Fruit fly (Drosophila melanogaster) whole organism: Measurements from ENCODE around the gene Or85e.

Experiments
- CG8478 ChIP-seq: fragments of >200 bp; optimal IDR thresholded peaks from 2 replicates; lab custom pipeline; 2018; ENCODE audit warnings: inconsistent platforms
- Dll ChIP-seq: fragments of >200 bp; optimal IDR thresholded peaks from 2 replicates; lab custom pipeline; 2017
- EcR ChIP-seq, 2 experiments: fragments of >200 bp; optimal IDR thresholded peaks; 2 replicates each; lab custom pipeline; 2017; ENCODE audit warnings: missing biosample characterization in 2 of 2, missing genetic modification characterization in 2 of 2, missing genetic modification reagents in 2 of 2
- pan ChIP-seq: fragments of >200 bp; optimal IDR thresholded peaks from 2 replicates; lab custom pipeline; 2017
- psq ChIP-seq: fragments of >200 bp; optimal IDR thresholded peaks from 2 replicates; lab custom pipeline; 2017
- usp ChIP-seq: fragments of >200 bp; optimal IDR thresholded peaks from 2 replicates; lab custom pipeline; 2017; ENCODE audit warnings: missing biosample characterization, missing genetic modification characterization, mixed read lengths

Or85e gene

dm6 chr3R:8635778-8636177 lies at the start of gene Or85e:
Gene Or85e (minus strand): TSS chr3R:8635878.
- TF ChIP-seq psq (lab: Kevin White, UChicago) = no peak
- no peak for TF ChIP-seq Dll
- no peak for TF ChIP-seq usp (GFP tag; lab: Kevin White, UChicago)
- no peak for TF ChIP-seq pan (lab: Kevin White, UChicago)
- no peak for TF ChIP-seq CG8478 (lab: Kevin White, UChicago)
- no peak for TF ChIP-seq EcR (GFP tag; optimal IDR thresholded peaks at IDR 0.05; lab: Kevin White, UChicago)

DNA sequence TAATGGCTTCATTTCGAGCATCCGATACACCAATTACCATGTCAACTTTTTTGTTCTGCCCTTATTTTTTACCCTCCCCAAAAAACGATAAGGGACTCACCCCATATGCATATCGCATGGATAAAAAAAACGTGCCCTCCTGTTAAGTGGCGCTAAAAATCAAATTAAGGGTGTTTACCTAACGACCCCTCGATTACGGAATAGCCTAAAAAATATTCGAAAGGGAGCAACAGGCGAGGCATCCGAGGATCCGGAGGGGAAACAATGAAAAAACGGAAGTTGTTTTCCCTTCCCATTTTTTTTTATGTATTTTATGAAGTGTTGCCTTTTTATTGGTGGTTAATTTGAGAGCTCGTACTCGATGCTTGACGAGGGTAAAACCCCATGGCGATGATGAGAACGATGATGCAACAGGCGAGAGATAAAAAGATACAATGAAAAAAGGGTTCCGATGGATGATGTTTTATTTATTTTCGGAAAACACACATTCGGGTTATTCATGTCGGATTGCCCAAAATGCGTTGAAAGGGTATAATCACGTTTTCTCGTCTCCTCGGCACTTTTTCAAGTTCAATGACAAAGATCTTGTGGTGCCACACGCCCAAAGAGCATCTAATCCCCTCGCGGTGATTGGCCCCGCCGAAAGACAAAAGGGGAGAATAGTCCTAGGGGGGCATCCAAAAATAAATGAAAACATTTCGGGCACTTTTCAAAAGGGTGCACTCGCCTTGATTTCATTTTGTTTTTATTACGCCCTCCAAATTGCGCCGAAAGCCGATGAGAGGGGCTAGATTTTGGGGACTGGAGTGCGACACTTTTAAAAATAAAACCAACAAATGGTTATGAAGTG lies 48.9 kb upstream of the Or85e start, which contains the start of gene CG44227:
Gene CG44227 (minus strand): TSS at position 849 of the 850 bp plus-strand sequence.
- TF ChIP-seq pan (lab: Kevin White, UChicago) (no peak), EcR (GFP tag; optimal IDR thresholded peaks at IDR 0.05; lab: Kevin White, UChicago) (no peak), Dll (no peak), CG8478 (lab: Kevin White, UChicago) (no peak), usp (GFP tag; lab: Kevin White, UChicago) (no peak), psq (lab: Kevin White, UChicago) (no peak)

DNA sequence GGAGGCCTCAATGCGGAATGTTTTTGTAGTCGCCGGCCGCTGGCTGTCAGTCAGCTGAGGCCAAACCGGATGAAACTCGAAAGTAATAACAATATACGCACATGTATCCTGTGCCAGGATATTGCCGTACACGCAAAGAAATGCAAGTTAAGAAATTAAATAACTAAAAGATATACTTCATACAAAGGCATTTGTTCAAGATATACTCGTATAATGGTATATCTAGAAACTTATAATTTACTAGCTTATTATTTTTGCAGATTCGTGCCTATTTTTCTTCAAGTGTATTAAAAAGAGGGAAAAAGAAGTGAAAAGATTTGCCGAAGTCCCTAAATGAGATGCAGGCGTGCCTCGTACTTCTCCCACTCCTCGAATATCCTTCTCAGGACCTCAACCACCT lies 47.6 kb upstream of the Or85e start:
- TF ChIP-seq usp (GFP tag; lab: Kevin White, UChicago) = no peak

DNA sequence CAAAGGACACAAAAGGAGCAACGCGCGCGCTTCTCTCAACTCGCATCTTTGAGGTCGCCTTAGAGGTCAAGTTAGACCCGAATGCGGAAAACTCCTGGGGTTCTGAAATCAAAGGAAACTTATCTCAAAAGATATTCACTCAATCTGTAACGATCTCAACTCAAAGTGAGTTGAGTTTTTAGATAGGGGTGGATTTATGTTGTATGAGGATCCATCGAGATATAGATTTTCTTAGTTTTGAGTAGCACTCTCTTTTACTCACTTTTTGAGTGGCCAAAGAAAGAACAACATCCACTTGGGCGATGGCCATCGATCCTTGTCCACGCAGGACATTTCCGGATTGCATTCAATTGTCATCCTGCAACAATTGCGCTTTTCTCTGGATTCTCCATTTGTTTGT lies 44.9 kb upstream of the Or85e start:
- TF ChIP-seq CG8478 (lab: Kevin White, UChicago) = no peak
- no peak for TF ChIP-seq pan (lab: Kevin White, UChicago)
- no peak for TF ChIP-seq EcR (GFP tag; optimal IDR thresholded peaks at IDR 0.05; lab: Kevin White, UChicago)
- TF ChIP-seq Dll = no peak
- TF ChIP-seq usp (GFP tag; lab: Kevin White, UChicago) = no peak
- TF ChIP-seq psq (lab: Kevin White, UChicago) = no peak

- no peak for TF ChIP-seq Dll
- no peak for TF ChIP-seq CG8478 (lab: Kevin White, UChicago)
- no peak for TF ChIP-seq pan (lab: Kevin White, UChicago)
- no peak for TF ChIP-seq usp (GFP tag; lab: Kevin White, UChicago)
- no peak for TF ChIP-seq EcR (GFP tag; optimal IDR thresholded peaks at IDR 0.05; lab: Kevin White, UChicago)
- TF ChIP-seq psq (lab: Kevin White, UChicago) = no peak
Observed at dm6 chr3R:8679934-8680333, 44.3 kb upstream of the Or85e start, which contains the start of gene CG33325. Gene CG33325 (minus strand): TSS chr3R:8680034.

- no peak for TF ChIP-seq CG8478 (lab: Kevin White, UChicago)
Observed at dm6 chr3R:8676560-8677000, 40.9 kb upstream of the Or85e start, which contains the start of the genes Unc50, CG11755 and CG8043. Gene Unc50 (minus strand): TSS chr3R:8676613. Gene CG11755 (plus strand): TSS chr3R:8676915. Gene CG8043 (plus strand): TSS chr3R:8676915.

DNA sequence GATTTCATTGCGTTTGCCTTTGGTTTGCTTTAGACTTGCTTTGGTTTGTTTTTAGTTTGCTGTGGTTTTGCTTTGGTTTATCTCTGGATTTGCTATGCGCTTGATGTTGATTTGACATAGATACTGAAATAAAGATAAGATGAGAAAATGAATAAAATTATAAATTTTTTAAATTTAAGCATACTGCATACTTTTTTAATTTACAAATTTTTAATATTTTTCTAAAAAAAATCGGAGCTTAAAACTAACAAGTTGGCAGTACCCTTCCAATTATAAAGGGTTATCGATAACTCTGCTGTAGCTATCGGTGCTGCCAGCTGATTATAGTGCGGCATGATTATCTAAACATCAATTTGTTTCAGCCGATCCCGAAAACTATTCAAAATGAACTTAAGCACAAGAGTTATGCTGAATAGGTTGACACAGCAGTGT lies 38.1 kb upstream of the Or85e start, which contains the start of gene mRpL19:
Gene mRpL19 (plus strand): TSS at position 307 of the 432 bp plus-strand sequence.
- TF ChIP-seq EcR (GFP tag; optimal IDR thresholded peaks at IDR 0.05; lab: Kevin White, UChicago) = no peak
- TF ChIP-seq Dll = no peak
- no peak for TF ChIP-seq usp (GFP tag; lab: Kevin White, UChicago)
- TF ChIP-seq pan (lab: Kevin White, UChicago) = no peak
- no peak for TF ChIP-seq psq (lab: Kevin White, UChicago)
- no peak for TF ChIP-seq CG8478 (lab: Kevin White, UChicago)

DNA sequence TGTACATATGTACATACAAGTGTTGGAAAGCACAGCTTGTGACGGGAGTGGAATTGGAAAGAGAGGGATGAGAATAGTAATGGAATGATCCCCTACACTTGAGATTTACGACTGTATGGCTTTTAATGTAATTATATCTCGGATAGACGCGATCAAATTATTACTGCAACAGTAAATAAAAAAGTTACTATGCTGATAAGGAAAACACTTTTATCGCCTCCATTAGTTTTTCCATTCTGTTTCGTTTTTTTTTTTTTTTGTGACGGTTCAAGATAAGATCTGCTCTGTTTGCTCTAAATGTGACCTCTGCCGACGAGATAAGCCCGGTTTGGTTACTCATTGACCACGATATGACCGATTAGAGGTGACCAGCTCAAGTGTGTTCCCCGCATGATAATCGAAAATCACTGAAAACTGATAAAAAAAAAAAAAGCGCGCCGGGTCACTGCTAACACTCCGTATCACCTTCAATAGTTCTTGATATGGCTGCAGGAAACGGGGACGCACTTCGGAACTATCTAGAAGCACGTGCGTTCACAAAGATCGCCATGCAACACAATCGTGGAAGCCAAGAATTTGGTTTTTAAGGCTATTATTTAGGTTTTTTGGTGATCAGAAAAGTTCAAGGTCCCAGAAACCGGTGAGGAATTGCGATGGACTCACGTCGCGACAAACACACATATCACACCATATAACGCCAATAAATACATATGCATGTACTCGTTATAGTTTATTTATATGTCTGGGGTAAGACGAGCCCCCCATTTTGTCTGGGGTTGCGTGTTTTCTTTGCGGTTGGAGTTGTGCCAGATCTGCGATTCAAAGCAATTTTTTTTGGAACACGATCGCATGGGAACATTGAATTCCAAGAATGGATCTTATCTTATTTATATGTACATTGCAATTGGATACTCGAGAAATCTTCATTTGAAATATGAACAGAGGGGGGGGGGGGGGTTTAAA lies 35.1 kb upstream of the Or85e start, which contains the start of gene p:
Gene p (minus strand): TSS at position 156 of the 963 bp plus-strand sequence.
- TF ChIP-seq EcR (GFP tag; optimal IDR thresholded peaks at IDR 0.05; lab: Kevin White, UChicago) (no peak), pan (lab: Kevin White, UChicago) (no peak), psq (lab: Kevin White, UChicago) (no peak), Dll (no peak), usp (GFP tag; lab: Kevin White, UChicago) (no peak), CG8478 (lab: Kevin White, UChicago) (no peak)

DNA sequence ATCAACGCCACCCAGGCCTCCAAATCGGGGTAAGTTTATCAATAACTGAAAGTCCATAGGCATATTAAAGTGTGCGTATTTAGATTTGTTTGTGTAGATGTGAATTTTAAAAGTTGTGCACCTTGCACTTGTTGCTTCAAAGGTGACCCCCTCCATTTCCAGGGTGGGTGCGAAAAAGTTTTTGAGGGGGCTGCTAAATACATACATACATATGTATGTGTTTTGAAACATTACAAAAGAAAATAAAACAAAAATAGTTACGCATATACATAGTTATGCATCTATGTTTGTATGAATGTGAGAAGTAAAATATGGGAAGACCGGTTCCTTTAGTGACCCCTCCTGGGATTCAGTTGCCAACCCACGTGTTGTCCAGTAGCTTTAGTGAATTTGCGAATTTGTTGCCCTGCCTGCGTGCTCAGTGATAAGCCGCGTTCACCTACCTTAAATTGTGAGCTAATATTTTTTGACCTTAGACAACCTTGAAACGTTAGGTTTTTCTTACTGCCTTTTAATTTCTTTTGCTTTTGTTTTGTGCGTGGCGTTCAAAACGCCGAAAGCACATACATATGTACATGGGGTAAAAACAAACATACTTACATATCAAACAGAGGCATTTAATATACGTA lies 34.3 kb upstream of the Or85e start:
- no peak for TF ChIP-seq usp (GFP tag; lab: Kevin White, UChicago)
- TF ChIP-seq pan (lab: Kevin White, UChicago) = peak; percentile 58

dm6 chr3R:8669029-8669707 lies 33.5 kb upstream of the Or85e start:
- no peak for TF ChIP-seq psq (lab: Kevin White, UChicago)
- TF ChIP-seq CG8478 (lab: Kevin White, UChicago) = peak; percentile 38
- TF ChIP-seq usp (GFP tag; lab: Kevin White, UChicago) = no peak
- no peak for TF ChIP-seq Dll
